Worm (Caenorhabditis elegans) whole organism, midembryonic: ENCODE data around the gene F33H1.4.

Experiments
- T22C8.4 ChIP-seq: fragments of 200-800 bp; sonication (Bioruptor generic); IDR thresholded peaks from 2 replicates; pipeline ENCODE4 v1.3.6; 2022; ENCODE audit warnings: missing genetic modification characterization, missing compliant biosample characterization
- cog-1 ChIP-seq: sonication (generic microtip); optimal IDR thresholded peaks from 2 replicates; lab custom pipeline; 2016; ENCODE audit warnings: missing genetic modification characterization, missing compliant biosample characterization
- flt-1 ChIP-seq: fragments of 200-800 bp; sonication (Bioruptor generic); IDR thresholded peaks from 2 replicates; pipeline ENCODE4 v1.3.6; 2022; ENCODE audit warnings: missing genetic modification characterization, missing compliant biosample characterization
- klf-2 ChIP-seq: fragments of 200-800 bp; sonication (Bioruptor generic); conservative IDR thresholded peaks from 2 replicates; pipeline ENCODE4 v1.3.6; 2022; ENCODE audit warnings: missing genetic modification reagents, missing genetic modification characterization, missing compliant biosample characterization
- tab-1 ChIP-seq: fragments of 200-800 bp; sonication (Bioruptor generic); IDR thresholded peaks from 2 replicates; pipeline ENCODE4 v1.3.6; 2022; ENCODE audit warnings: missing genetic modification characterization, missing compliant biosample characterization
- ztf-23 ChIP-seq: fragments of 200-800 bp; sonication (Bioruptor generic); IDR thresholded peaks from 2 replicates; pipeline ENCODE4 v1.3.6; 2022; ENCODE audit warnings: missing genetic modification reagents, missing genetic modification characterization, missing compliant biosample characterization
- ztf-29 ChIP-seq: fragments of 200-800 bp; sonication (Bioruptor generic); IDR thresholded peaks from 2 replicates; pipeline ENCODE4 v1.3.6; 2022; ENCODE audit warnings: missing genetic modification reagents, missing genetic modification characterization, missing compliant biosample characterization

ce11 chrII:10187808-10188207, 13.4 kb downstream of the F33H1.4 start, which contains the start of gene srd-2:
- TF ChIP-seq ztf-29 (no peak), flt-1 (no peak), ztf-23 (no peak), tab-1 (GFP tag; lab: Robert Waterston, UW) (no peak), cog-1 (tag; lab: Kevin White, UChicago) (no peak), T22C8.4 (GFP tag; lab: Robert Waterston, UW) (no peak), klf-2 (GFP tag; lab: Robert Waterston, UW) (no peak)
